Worm (Caenorhabditis elegans) whole organism, late embryonic: ENCODE measurements around the gene cgt-3.

Experiments used
- C08G9.2 ChIP-seq: sonication (generic microtip); optimal IDR thresholded peaks from 2 replicates; lab custom pipeline; 2016; ENCODE audit warnings: mild to moderate bottlenecking, missing genetic modification characterization, moderate library complexity, missing compliant biosample characterization
- F13H6.1 ChIP-seq: sonication (generic microtip); optimal IDR thresholded peaks from 2 replicates; lab custom pipeline; 2016; ENCODE audit warnings: missing genetic modification characterization, missing compliant biosample characterization
- ahr-1 ChIP-seq: sonication (generic microtip); optimal IDR thresholded peaks from 2 replicates; lab custom pipeline; 2016; ENCODE audit warnings: missing genetic modification characterization, missing compliant biosample characterization
- ama-1 ChIP-seq: fragments of 150-350 bp; optimal IDR thresholded peaks from 2 replicates; lab custom pipeline; 2014
- ceh-19 ChIP-seq: fragments of 200-800 bp; sonication (Bioruptor generic); optimal IDR thresholded peaks from 2 replicates; lab custom pipeline; 2018; ENCODE audit warnings: mild to moderate bottlenecking, missing genetic modification characterization, missing compliant biosample characterization
- ceh-2 ChIP-seq: sonication (generic microtip); optimal IDR thresholded peaks from 2 replicates; lab custom pipeline; 2016; ENCODE audit warnings: missing genotype, missing genetic modification characterization, missing compliant biosample characterization
- ceh-31 ChIP-seq: sonication (generic microtip); optimal IDR thresholded peaks from 2 replicates; lab custom pipeline; 2016; ENCODE audit warnings: missing genetic modification characterization, missing compliant biosample characterization
- che-1 ChIP-seq: sonication (generic microtip); optimal IDR thresholded peaks from 2 replicates; lab custom pipeline; 2016; ENCODE audit warnings: mild to moderate bottlenecking, missing genetic modification characterization, missing compliant biosample characterization
- dmd-4 ChIP-seq: sonication (generic microtip); optimal IDR thresholded peaks from 2 replicates; lab custom pipeline; 2016; ENCODE audit warnings: borderline replicate concordance, missing genetic modification characterization, missing compliant biosample characterization
- elt-2 ChIP-seq: sonication (generic microtip); optimal IDR thresholded peaks from 2 replicates; lab custom pipeline; 2016; ENCODE audit warnings: missing genetic modification reagents, missing genetic modification characterization, missing compliant biosample characterization
- elt-4 ChIP-seq: sonication (generic microtip); optimal IDR thresholded peaks from 2 replicates; lab custom pipeline; 2016; ENCODE audit warnings: missing genetic modification characterization, missing compliant biosample characterization
- gmeb-2 ChIP-seq: sonication (generic microtip); optimal IDR thresholded peaks from 2 replicates; lab custom pipeline; 2016; ENCODE audit warnings: missing genetic modification characterization, inconsistent platforms, missing compliant biosample characterization
- hlh-13 ChIP-seq: fragments of 200-800 bp; sonication (Bioruptor generic); optimal IDR thresholded peaks from 2 replicates; lab custom pipeline; 2018; ENCODE audit warnings: mild to moderate bottlenecking, missing genetic modification characterization, missing compliant biosample characterization
- hlh-15 ChIP-seq: sonication (generic microtip); optimal IDR thresholded peaks from 2 replicates; lab custom pipeline; 2016; ENCODE audit warnings: missing genetic modification characterization, missing compliant biosample characterization
- hlh-30 ChIP-seq: sonication (generic microtip); optimal IDR thresholded peaks from 2 replicates; lab custom pipeline; 2017; ENCODE audit warnings: antibody characterized with exemption, missing genetic modification characterization, missing compliant biosample characterization; ENCODE audit not compliant: insufficient read depth
- hlh-6 ChIP-seq: sonication (generic microtip); optimal IDR thresholded peaks from 2 replicates; lab custom pipeline; 2016; ENCODE audit warnings: missing genotype, missing genetic modification characterization, missing compliant biosample characterization
- lim-6 ChIP-seq: sonication (generic microtip); optimal IDR thresholded peaks from 2 replicates; lab custom pipeline; 2016; ENCODE audit warnings: missing genetic modification characterization, missing compliant biosample characterization
- lin-11 ChIP-seq: fragments of 200-800 bp; sonication (Bioruptor generic); optimal IDR thresholded peaks from 2 replicates; lab custom pipeline; 2018; ENCODE audit warnings: mild to moderate bottlenecking, missing genetic modification characterization, missing compliant biosample characterization
- madf-2 ChIP-seq: sonication (generic microtip); optimal IDR thresholded peaks from 2 replicates; lab custom pipeline; 2017; ENCODE audit warnings: missing genetic modification characterization, missing compliant biosample characterization
- mec-3 ChIP-seq: sonication (generic microtip); optimal IDR thresholded peaks from 2 replicates; lab custom pipeline; 2016; ENCODE audit warnings: borderline replicate concordance, missing genetic modification characterization, missing compliant biosample characterization
- nfya-1 ChIP-seq: sonication (generic microtip); optimal IDR thresholded peaks from 2 replicates; lab custom pipeline; 2017; ENCODE audit warnings: missing genetic modification characterization, mild to moderate bottlenecking, missing compliant biosample characterization, antibody characterized with exemption, moderate library complexity
- nhr-11 ChIP-seq: fragments of 150-350 bp; optimal IDR thresholded peaks from 2 replicates; lab custom pipeline; 2014; ENCODE audit warnings: missing biosample characterization, missing genetic modification characterization
- npax-4 ChIP-seq: sonication (generic microtip); optimal IDR thresholded peaks from 2 replicates; lab custom pipeline; 2016; ENCODE audit warnings: missing genetic modification characterization, missing compliant biosample characterization
- odd-2 ChIP-seq: sonication (generic microtip); optimal IDR thresholded peaks from 2 replicates; lab custom pipeline; 2017; ENCODE audit warnings: antibody characterized with exemption, mild to moderate bottlenecking, missing genetic modification characterization, missing compliant biosample characterization
- pag-3 ChIP-seq: sonication (generic microtip); optimal IDR thresholded peaks from 2 replicates; lab custom pipeline; 2016; ENCODE audit warnings: missing compliant biosample characterization, missing genetic modification characterization, borderline replicate concordance
- pax-1 ChIP-seq: fragments of 150-350 bp; optimal IDR thresholded peaks from 2 replicates; lab custom pipeline; 2014; ENCODE audit warnings: missing biosample characterization, missing genetic modification characterization
- pqm-1 ChIP-seq: sonication (generic microtip); optimal IDR thresholded peaks from 2 replicates; lab custom pipeline; 2016; ENCODE audit warnings: missing genetic modification characterization, missing compliant biosample characterization
- rnt-1 ChIP-seq: sonication (generic microtip); optimal IDR thresholded peaks from 2 replicates; lab custom pipeline; 2016; ENCODE audit warnings: missing genetic modification characterization, missing compliant biosample characterization
- sdc-2 ChIP-seq: sonication (generic microtip); optimal IDR thresholded peaks from 2 replicates; lab custom pipeline; 2016; ENCODE audit warnings: missing genotype, missing genetic modification characterization, missing compliant biosample characterization
- sox-2 ChIP-seq: fragments of 200-800 bp; sonication (Bioruptor generic); IDR thresholded peaks from 2 replicates; pipeline ENCODE4 v1.3.6; 2022; ENCODE audit warnings: missing genetic modification reagents, missing genetic modification characterization, missing compliant biosample characterization
- sox-4 ChIP-seq: sonication (generic microtip); optimal IDR thresholded peaks from 2 replicates; lab custom pipeline; 2017; ENCODE audit warnings: mild to moderate bottlenecking, missing genetic modification characterization, inconsistent platforms, missing compliant biosample characterization
- syd-9 ChIP-seq: sonication (generic microtip); optimal IDR thresholded peaks from 2 replicates; lab custom pipeline; 2016; ENCODE audit warnings: mild to moderate bottlenecking, missing genetic modification characterization, moderate library complexity, missing compliant biosample characterization
- tbx-2 ChIP-seq: sonication (generic microtip); optimal IDR thresholded peaks from 2 replicates; lab custom pipeline; 2016; ENCODE audit warnings: missing genetic modification characterization, missing compliant biosample characterization
- unc-3 ChIP-seq, 2 experiments: fragments of 200-800 bp in 1 of 2; sonication (Bioruptor generic) in 1 of 2; sonication (generic microtip) in 1 of 2; conservative IDR thresholded peaks in 1 of 2; optimal IDR thresholded peaks in 1 of 2; 2 replicates each; pipeline versions ENCODE4 v1.3.6 to Lab custom; 2016 to 2022; ENCODE audit warnings: missing compliant biosample characterization in 2 of 2, missing genetic modification characterization in 2 of 2, missing genetic modification reagents in 1 of 2
- unc-42 ChIP-seq: sonication (generic microtip); optimal IDR thresholded peaks from 2 replicates; lab custom pipeline; 2016; ENCODE audit warnings: missing genotype, missing genetic modification characterization, missing compliant biosample characterization
- unc-55 ChIP-seq: sonication (generic microtip); optimal IDR thresholded peaks from 2 replicates; lab custom pipeline; 2017; ENCODE audit warnings: missing biosample characterization, missing genetic modification reagents, missing genetic modification characterization
- unc-86 ChIP-seq: sonication (generic microtip); optimal IDR thresholded peaks from 2 replicates; lab custom pipeline; 2016; ENCODE audit warnings: missing genetic modification characterization, missing compliant biosample characterization
- zip-5 ChIP-seq: sonication (generic microtip); optimal IDR thresholded peaks from 2 replicates; lab custom pipeline; 2016; ENCODE audit warnings: missing genetic modification characterization, missing compliant biosample characterization
- ztf-16 ChIP-seq: sonication (generic microtip); optimal IDR thresholded peaks from 2 replicates; lab custom pipeline; 2017; ENCODE audit warnings: missing genetic modification characterization, missing compliant biosample characterization

Gene cgt-3

DNA sequence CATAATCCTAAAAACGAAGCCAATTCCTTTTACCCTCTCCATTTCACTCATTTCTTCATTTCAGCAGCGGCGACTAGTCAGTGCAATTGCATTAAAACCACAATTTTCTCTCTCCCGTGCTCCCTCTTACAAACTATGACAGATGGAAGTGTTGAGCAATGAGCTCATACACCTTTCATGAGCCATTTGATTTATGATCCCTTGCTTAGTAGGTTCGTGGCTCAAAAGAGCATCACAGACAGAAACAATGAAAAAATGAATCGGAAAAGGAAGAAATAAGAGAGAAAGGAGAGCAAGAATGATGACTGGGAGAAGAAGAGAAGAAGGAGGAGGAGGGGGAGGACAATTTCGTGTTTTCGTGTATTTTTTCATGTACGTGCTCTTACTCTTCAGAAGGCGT lies 39.6 kb upstream of the cgt-3 start:
- TF ChIP-seq unc-42 (tag; lab: Kevin White, UChicago) (peak; percentile 21), lim-6 (no peak), tbx-2 (tag; lab: Kevin White, UChicago) (peak; percentile 6), sox-4 (tag; lab: Kevin White, UChicago) (peak; percentile 8)

- TF ChIP-seq ceh-19: no peak
- TF ChIP-seq nhr-11 (tag; lab: Kevin White, UChicago): no peak
- no peak for TF ChIP-seq hlh-13 (GFP tag; lab: Kevin White, UChicago)
- no peak for TF ChIP-seq rnt-1
- no peak for TF ChIP-seq lin-11 (tag; lab: Kevin White, UChicago)
- TF ChIP-seq unc-86 (tag; lab: Kevin White, UChicago): no peak
- TF ChIP-seq ztf-16 (tag; lab: Kevin White, UChicago): no peak
- TF ChIP-seq pqm-1 (tag; lab: Kevin White, UChicago): no peak
- TF ChIP-seq gmeb-2 (tag; lab: Kevin White, UChicago): no peak
- TF ChIP-seq ama-1 (lab: Kevin White, UChicago): no peak
- no peak for TF ChIP-seq odd-2 (tag; lab: Kevin White, UChicago)
- no peak for TF ChIP-seq pag-3 (tag; lab: Kevin White, UChicago)
- TF ChIP-seq nfya-1: no peak
- TF ChIP-seq hlh-15 (tag; lab: Kevin White, UChicago): no peak
These were observed 38.7 kb upstream of the cgt-3 start for ce11 chrII:5872414-5872813.

- TF ChIP-seq unc-42 (tag; lab: Kevin White, UChicago) (peak; percentile 63), elt-2 (tag; lab: Kevin White, UChicago) (peak; percentile 70), F13H6.1 (tag; lab: Kevin White, UChicago) (no peak), mec-3 (tag; lab: Kevin White, UChicago) (no peak), ceh-2 (tag; lab: Kevin White, UChicago) (peak; percentile 14), rnt-1 (no peak), tbx-2 (tag; lab: Kevin White, UChicago) (peak; percentile 47), ceh-31 (tag; lab: Kevin White, UChicago) (peak; percentile 60), ztf-16 (tag; lab: Kevin White, UChicago) (peak; percentile 39), C08G9.2 (peak; percentile 31), zip-5 (tag; lab: Kevin White, UChicago) (peak; percentile 47), unc-55 (GFP tag; lab: Kevin White, UChicago) (no peak), syd-9 (tag; lab: Kevin White, UChicago) (no peak), madf-2 (tag; lab: Kevin White, UChicago) (no peak), gmeb-2 (tag; lab: Kevin White, UChicago) (no peak)
- TF ChIP-seq, all 69 proteins: peak for 8
These were observed 37.5 kb upstream of the cgt-3 start, which contains the start of gene tex-2 for ce11 chrII:5873564-5874070. TSS of gene tex-2 (minus strand) at chrII:5873614.

ce11 chrII:5874130-5874529 lies 37.0 kb upstream of the cgt-3 start:
- TF ChIP-seq sdc-2 (no peak), hlh-30 (tag; lab: Kevin White, UChicago) (peak; percentile 77), pag-3 (tag; lab: Kevin White, UChicago) (no peak)

- TF ChIP-seq rnt-1: no peak
- TF ChIP-seq dmd-4: no peak
- TF ChIP-seq hlh-6 (tag; lab: Kevin White, UChicago): no peak
- TF ChIP-seq npax-4: no peak
- no peak for TF ChIP-seq sox-2
- no peak for TF ChIP-seq pqm-1 (tag; lab: Kevin White, UChicago)
- TF ChIP-seq pax-1 (tag; lab: Kevin White, UChicago): no peak
- TF ChIP-seq unc-3 (GFP tag; conservative IDR thresholded peaks at IDR 0.05; lab: Robert Waterston, UW): no peak
- no peak for TF ChIP-seq unc-3 (tag; optimal IDR thresholded peaks at IDR 0.05; lab: Kevin White, UChicago)
- no peak for TF ChIP-seq ahr-1
- TF ChIP-seq elt-4 (tag; lab: Kevin White, UChicago): no peak
- TF ChIP-seq ama-1 (lab: Kevin White, UChicago): no peak
- no peak for TF ChIP-seq che-1
- TF ChIP-seq F13H6.1 (tag; lab: Kevin White, UChicago): no peak
These were observed 35.1 kb upstream of the cgt-3 start, which contains the start of gene F55C12.6 for ce11 chrII:5876053-5876452. TSS of gene F55C12.6 (minus strand) at chrII:5876153.
